Worm (Caenorhabditis elegans): Measurements from ENCODE around the gene R04A9.3.

DNA sequence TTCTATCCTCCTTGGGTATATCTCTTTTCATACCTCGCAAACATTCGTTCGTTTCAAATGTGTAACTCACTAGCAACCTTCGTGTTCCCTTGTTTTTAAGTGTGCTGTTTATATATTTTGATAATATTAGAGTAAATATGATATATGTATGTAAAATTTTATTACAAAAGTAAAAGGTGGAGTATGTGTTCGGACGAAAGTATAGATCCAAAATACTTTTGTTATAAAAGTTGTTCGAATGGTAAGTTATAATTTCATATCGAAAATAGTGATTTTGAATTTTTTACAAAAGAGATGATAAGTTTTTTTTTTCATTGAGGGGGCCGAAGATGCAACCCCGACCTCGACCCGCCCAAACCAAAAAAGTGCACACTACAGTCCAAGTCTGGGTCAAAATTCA lies 22.6 kb downstream of the R04A9.3 start, which contains the start of gene C04E7.1:
- TF ChIP-seq unc-39 (tag; optimal IDR thresholded peaks at IDR 0.05) (no peak), mxl-3 (GFP tag; optimal IDR thresholded peaks at IDR 0.05) (no peak), ama-1 (optimal IDR thresholded peaks at IDR 0.05) (no peak), gei-8 (GFP tag; optimal IDR thresholded peaks at IDR 0.05) (no peak), fkh-10 (GFP tag; optimal IDR thresholded peaks at IDR 0.05) (no peak), F44E2.7 (GFP tag; IDR thresholded peaks at IDR 0.05) (no peak), F49E8.2 (tag; optimal IDR thresholded peaks at IDR 0.05; ENCODE audit: borderline replicate concordance) (no peak), lsy-2 (tag; optimal IDR thresholded peaks at IDR 0.05) (no peak), ztf-7 (tag; optimal IDR thresholded peaks at IDR 0.05) (no peak), fos-1 (tag; optimal IDR thresholded peaks at IDR 0.05) (no peak), lin-13 (GFP tag; optimal IDR thresholded peaks at IDR 0.05) (no peak), aha-1 (tag) (no peak), nhr-25 (tag; optimal IDR thresholded peaks at IDR 0.05; ENCODE audit: borderline replicate concordance, insufficient read depth) (no peak)

Data from whole organism, L4 larva.